In genomic region chrX:5553664-5554063, dm6 we compare ENCODE assay signal across 1 fruit fly cellular context.
TF ChIP-seq lines count a peak whose summit lies in the region.

No protein-coding gene starts in this region.

TF ChIP-seq in whole organism, prepupa, 60 proteins besides CTCF, POLR2A, EP300 and RAD21 (continued from another document):
- TF ChIP-seq CG3032 (tag; optimal IDR thresholded peaks at IDR 0.05; lab: Kevin White, UChicago) (peak; percentile 14), dac (GFP tag; optimal IDR thresholded peaks at IDR 0.05; lab: Kevin White, UChicago) (no peak), CG31627 (GFP tag; optimal IDR thresholded peaks at IDR 0.05; lab: Kevin White, UChicago) (peak; percentile 37), dsx (GFP tag; optimal IDR thresholded peaks at IDR 0.05; lab: Kevin White, UChicago; ENCODE audit: poor library complexity, severe bottlenecking) (no peak), achi (GFP tag; optimal IDR thresholded peaks at IDR 0.05; lab: Kevin White, UChicago) (peak; percentile 13), Lpt (GFP tag; optimal IDR thresholded peaks at IDR 0.05; lab: Kevin White, UChicago) (no peak), CG6276 (GFP tag; optimal IDR thresholded peaks at IDR 0.05; lab: Kevin White, UChicago) (no peak), CG11294 (GFP tag; IDR thresholded peaks at IDR 0.05; lab: Robert Waterston, UW) (no peak), Ets96B (tag; optimal IDR thresholded peaks at IDR 0.05; lab: Kevin White, UChicago) (peak; percentile 17), ss (GFP tag; optimal IDR thresholded peaks at IDR 0.05; lab: Kevin White, UChicago) (no peak), Eip78C (GFP tag; lab: Kevin White, UChicago) (peak; percentile 66), spab (GFP tag; optimal IDR thresholded peaks at IDR 0.05; lab: Kevin White, UChicago) (no peak), CG9139 (GFP tag; optimal IDR thresholded peaks at IDR 0.05; lab: Kevin White, UChicago) (no peak), CG6792 (GFP tag; optimal IDR thresholded peaks at IDR 0.05; lab: Kevin White, UChicago) (peak; percentile 34), CG16779 (tag; optimal IDR thresholded peaks at IDR 0.05; lab: Kevin White, UChicago) (no peak), CG8119 (GFP tag; IDR thresholded peaks at IDR 0.05; lab: Robert Waterston, UW) (no peak)
